6 fruit fly cellular contexts compared by ENCODE assay signal in genomic region chr3R:10087206-10087927, dm6.
TF ChIP-seq lines count a peak whose summit lies in the region.

No protein-coding gene starts in this region.

- no peak for TF ChIP-seq CTCF in whole organism, embryonic (GFP tag; optimal IDR thresholded peaks at IDR 0.05; lab: Kevin White, UChicago)

TF ChIP-seq in whole organism, 6 proteins besides CTCF, POLR2A, EP300 and RAD21:
- no peak for TF ChIP-seq EcR (GFP tag; optimal IDR thresholded peaks at IDR 0.05; lab: Kevin White, UChicago)
- peak; percentile 37 for TF ChIP-seq Dll (optimal IDR thresholded peaks at IDR 0.05; lab: Kevin White, UChicago)
- no peak for TF ChIP-seq psq (optimal IDR thresholded peaks at IDR 0.05; lab: Kevin White, UChicago)
- TF ChIP-seq CG8478 (optimal IDR thresholded peaks at IDR 0.05; lab: Kevin White, UChicago): peak; percentile 41
- no peak for TF ChIP-seq pan (optimal IDR thresholded peaks at IDR 0.05; lab: Kevin White, UChicago)
TF ChIP-seq in whole organism: peak in this region for 2.

TF ChIP-seq in whole organism, adult, 20 proteins besides CTCF, POLR2A, EP300 and RAD21 (continues in another document):
- TF ChIP-seq bab1 (GFP tag; optimal IDR thresholded peaks at IDR 0.05; lab: Kevin White, UChicago): peak; percentile 27
- peak; percentile 90 for TF ChIP-seq Mnt (GFP tag; optimal IDR thresholded peaks at IDR 0.05; lab: Kevin White, UChicago)
- no peak for TF ChIP-seq ovo (GFP tag; optimal IDR thresholded peaks at IDR 0.05; lab: Kevin White, UChicago)
- peak; percentile 59 for TF ChIP-seq toe (GFP tag; optimal IDR thresholded peaks at IDR 0.05; lab: Kevin White, UChicago)
- peak; percentile 76 for TF ChIP-seq Clk (GFP tag; optimal IDR thresholded peaks at IDR 0.05; lab: Kevin White, UChicago)
- TF ChIP-seq CG7045 (GFP tag; optimal IDR thresholded peaks at IDR 0.05; lab: Kevin White, UChicago): peak; percentile 83
- peak; percentile 84 for TF ChIP-seq cic (GFP tag; optimal IDR thresholded peaks at IDR 0.05; lab: Kevin White, UChicago)
- no peak for TF ChIP-seq kay (GFP tag; lab: Kevin White, UChicago; ENCODE audit: borderline replicate concordance)
- TF ChIP-seq tj (GFP tag; optimal IDR thresholded peaks at IDR 0.05; lab: Kevin White, UChicago): peak; percentile 87
- TF ChIP-seq CG11617 (GFP tag; optimal IDR thresholded peaks at IDR 0.05; lab: Kevin White, UChicago): peak; percentile 86
- peak; percentile 80 for TF ChIP-seq CG7101 (tag; optimal IDR thresholded peaks at IDR 0.05; lab: Kevin White, UChicago)
- TF ChIP-seq CG5204 (GFP tag; optimal IDR thresholded peaks at IDR 0.05; lab: Kevin White, UChicago): no peak
- peak; percentile 67 for TF ChIP-seq CG14711 (tag; optimal IDR thresholded peaks at IDR 0.05; lab: Kevin White, UChicago)
- TF ChIP-seq CG1620 (GFP tag; optimal IDR thresholded peaks at IDR 0.05; lab: Kevin White, UChicago): peak; percentile 54
- no peak for TF ChIP-seq cnc (optimal IDR thresholded peaks at IDR 0.05; lab: Kevin White, UChicago)
- peak; percentile 17 for TF ChIP-seq Crg-1 (GFP tag; optimal IDR thresholded peaks at IDR 0.05; lab: Kevin White, UChicago)
- TF ChIP-seq CG33017 (tag; optimal IDR thresholded peaks at IDR 0.05; lab: Kevin White, UChicago): peak; percentile 67

TF ChIP-seq in whole organism, embryonic, 481 proteins besides CTCF, POLR2A, EP300 and RAD21 (continues in another document):
- TF ChIP-seq pnt (GFP tag; optimal IDR thresholded peaks at IDR 0.05; lab: Kevin White, UChicago): peak; percentile 66
- TF ChIP-seq onecut (GFP tag; IDR thresholded peaks at IDR 0.05; lab: Robert Waterston, UW): no peak
- TF ChIP-seq nmo (GFP tag; optimal IDR thresholded peaks at IDR 0.05; lab: Kevin White, UChicago): peak; percentile 35
- TF ChIP-seq CG14050 (GFP tag; IDR thresholded peaks at IDR 0.05; lab: Robert Waterston, UW): peak; percentile 39; the same call in 2 of the 3 replicates
- no peak for TF ChIP-seq Lpt (GFP tag; optimal IDR thresholded peaks at IDR 0.05; lab: Kevin White, UChicago)
- no peak; the same call in 1 of the 2 replicates for TF ChIP-seq esg (GFP tag; conservative IDR thresholded peaks at IDR 0.05; lab: Robert Waterston, UW)
- TF ChIP-seq ato (GFP tag; IDR thresholded peaks at IDR 0.05; lab: Robert Waterston, UW; ENCODE audit: partially characterized antibody): no peak
- peak; percentile 74 for TF ChIP-seq tgo (GFP tag; IDR thresholded peaks at IDR 0.05; lab: Robert Waterston, UW)
- no peak for TF ChIP-seq CG15696 (tag; optimal IDR thresholded peaks at IDR 0.05; lab: Kevin White, UChicago)
- peak; percentile 53 for TF ChIP-seq Oli (tag; optimal IDR thresholded peaks at IDR 0.05; lab: Kevin White, UChicago)
- TF ChIP-seq sim (GFP tag; IDR thresholded peaks at IDR 0.05; lab: Robert Waterston, UW): no peak
- no peak for TF ChIP-seq pan (optimal IDR thresholded peaks at IDR 0.05; lab: Kevin White, UChicago)
- peak in 1 of 2 experiments; percentile 74 for TF ChIP-seq pan (GFP tag; optimal IDR thresholded peaks at IDR 0.05 in 1 of 2, IDR thresholded peaks at IDR 0.05 in 1 of 2)
- no peak for TF ChIP-seq CG11695 (GFP tag; IDR thresholded peaks at IDR 0.05; lab: Robert Waterston, UW)
- peak; percentile 7 for TF ChIP-seq CG14710 (tag; optimal IDR thresholded peaks at IDR 0.05; lab: Kevin White, UChicago)
- TF ChIP-seq CG15011 (GFP tag; optimal IDR thresholded peaks at IDR 0.05; lab: Kevin White, UChicago): peak; percentile 39
- TF ChIP-seq CG4820 (GFP tag; optimal IDR thresholded peaks at IDR 0.05; lab: Kevin White, UChicago): peak; percentile 53

TF ChIP-seq in whole organism, prepupa, 60 proteins besides CTCF, POLR2A, EP300 and RAD21 (continues in another document):
- TF ChIP-seq Sox102F (GFP tag; optimal IDR thresholded peaks at IDR 0.05; lab: Kevin White, UChicago): peak; percentile 81
- TF ChIP-seq Sox15 (GFP tag; optimal IDR thresholded peaks at IDR 0.05; lab: Kevin White, UChicago): peak; percentile 87
- TF ChIP-seq Lpt (GFP tag; optimal IDR thresholded peaks at IDR 0.05; lab: Kevin White, UChicago): peak; percentile 84
- TF ChIP-seq CG6276 (GFP tag; optimal IDR thresholded peaks at IDR 0.05; lab: Kevin White, UChicago): peak; percentile 66
- peak; percentile 95 for TF ChIP-seq CG10631 (GFP tag; optimal IDR thresholded peaks at IDR 0.05; lab: Kevin White, UChicago)
- TF ChIP-seq Blimp-1 (GFP tag; optimal IDR thresholded peaks at IDR 0.05; lab: Kevin White, UChicago): peak; percentile 23
- TF ChIP-seq eg (GFP tag; IDR thresholded peaks at IDR 0.05; lab: Robert Waterston, UW): peak; percentile 94
- TF ChIP-seq Sox14 (GFP tag; optimal IDR thresholded peaks at IDR 0.05; lab: Kevin White, UChicago): peak; percentile 91
- peak; percentile 91 for TF ChIP-seq CG8119 (GFP tag; IDR thresholded peaks at IDR 0.05; lab: Robert Waterston, UW)
- TF ChIP-seq OdsH (GFP tag; optimal IDR thresholded peaks at IDR 0.05; lab: Kevin White, UChicago): peak; percentile 94
- TF ChIP-seq CG6854 (GFP tag; optimal IDR thresholded peaks at IDR 0.05; lab: Kevin White, UChicago): no peak
- peak; percentile 90 for TF ChIP-seq CG31627 (GFP tag; optimal IDR thresholded peaks at IDR 0.05; lab: Kevin White, UChicago)
- peak; percentile 88 for TF ChIP-seq spab (GFP tag; optimal IDR thresholded peaks at IDR 0.05; lab: Kevin White, UChicago)
- TF ChIP-seq esn (GFP tag; optimal IDR thresholded peaks at IDR 0.05; lab: Kevin White, UChicago): peak; percentile 88
- TF ChIP-seq acj6 (GFP tag; optimal IDR thresholded peaks at IDR 0.05; lab: Kevin White, UChicago): peak; percentile 95
- peak; percentile 90 for TF ChIP-seq Ets96B (tag; optimal IDR thresholded peaks at IDR 0.05; lab: Kevin White, UChicago)
- peak; percentile 87 for TF ChIP-seq CG34406 (GFP tag; optimal IDR thresholded peaks at IDR 0.05; lab: Kevin White, UChicago)
- peak; percentile 84 for TF ChIP-seq Smox (GFP tag; optimal IDR thresholded peaks at IDR 0.05; lab: Kevin White, UChicago)

TF ChIP-seq in whole organism, pupa, 21 proteins besides CTCF, POLR2A, EP300 and RAD21 (continues in another document):
- TF ChIP-seq Pif1B (GFP tag; optimal IDR thresholded peaks at IDR 0.05; lab: Kevin White, UChicago): peak; percentile 90
- TF ChIP-seq CG8159 (tag; optimal IDR thresholded peaks at IDR 0.05; lab: Kevin White, UChicago): peak; percentile 89
- peak; percentile 65 for TF ChIP-seq CG13204 (GFP tag; optimal IDR thresholded peaks at IDR 0.05; lab: Kevin White, UChicago)
- peak; percentile 80 for TF ChIP-seq gl (tag; optimal IDR thresholded peaks at IDR 0.05; lab: Kevin White, UChicago)
- TF ChIP-seq CG8301 (tag; optimal IDR thresholded peaks at IDR 0.05; lab: Kevin White, UChicago): peak; percentile 78
- peak; percentile 77 for TF ChIP-seq CG12605 (GFP tag; IDR thresholded peaks at IDR 0.05; lab: Robert Waterston, UW)
- TF ChIP-seq D1 (tag; optimal IDR thresholded peaks at IDR 0.05; lab: Kevin White, UChicago): peak; percentile 88
- peak; percentile 85 for TF ChIP-seq CG32121 (GFP tag; IDR thresholded peaks at IDR 0.05; lab: Robert Waterston, UW)
- TF ChIP-seq EcR (GFP tag; optimal IDR thresholded peaks at IDR 0.05; lab: Kevin White, UChicago): peak; percentile 92
- peak; percentile 90 for TF ChIP-seq rn (GFP tag; IDR thresholded peaks at IDR 0.05; lab: Robert Waterston, UW)
- TF ChIP-seq CG15710 (tag; optimal IDR thresholded peaks at IDR 0.05; lab: Kevin White, UChicago): peak; percentile 89
- TF ChIP-seq CG10348 (GFP tag; IDR thresholded peaks at IDR 0.05; lab: Robert Waterston, UW): peak; percentile 41; the same call in 1 of the 2 replicates
- peak; percentile 91 for TF ChIP-seq CG9948 (tag; optimal IDR thresholded peaks at IDR 0.05; lab: Kevin White, UChicago)
- peak; percentile 93 for TF ChIP-seq fd96Ca (GFP tag; IDR thresholded peaks at IDR 0.05; lab: Robert Waterston, UW)
- peak; percentile 81 for TF ChIP-seq Ets98B (GFP tag; IDR thresholded peaks at IDR 0.05; lab: Robert Waterston, UW)
- peak; percentile 93 for TF ChIP-seq CG4496 (GFP tag; IDR thresholded peaks at IDR 0.05; lab: Robert Waterston, UW)
- peak; percentile 70 for TF ChIP-seq Snoo (tag; optimal IDR thresholded peaks at IDR 0.05; lab: Kevin White, UChicago)
- TF ChIP-seq CG34367 (tag; optimal IDR thresholded peaks at IDR 0.05; lab: Kevin White, UChicago): peak; percentile 89
- peak; percentile 83 for TF ChIP-seq CG14655 (GFP tag; optimal IDR thresholded peaks at IDR 0.05; lab: Kevin White, UChicago)
- peak; percentile 96 for TF ChIP-seq Pif1A (GFP tag; optimal IDR thresholded peaks at IDR 0.05; lab: Kevin White, UChicago)

TF ChIP-seq in whole organism, wandering third instar larva, 38 proteins besides CTCF, POLR2A, EP300 and RAD21 (continues in another document):
- peak; percentile 95 for TF ChIP-seq h (GFP tag; optimal IDR thresholded peaks at IDR 0.05; lab: Kevin White, UChicago)
- peak; percentile 39 for TF ChIP-seq dsf (GFP tag; optimal IDR thresholded peaks at IDR 0.05; lab: Kevin White, UChicago; ENCODE audit: borderline replicate concordance)
- peak; percentile 8 for TF ChIP-seq Abd-B (GFP tag; optimal IDR thresholded peaks at IDR 0.05; lab: Kevin White, UChicago)
- peak; percentile 69 for TF ChIP-seq dmrt93B (GFP tag; optimal IDR thresholded peaks at IDR 0.05; lab: Kevin White, UChicago)
- peak; percentile 94 for TF ChIP-seq OdsH (GFP tag; optimal IDR thresholded peaks at IDR 0.05; lab: Kevin White, UChicago)
- no peak for TF ChIP-seq Hr78 (GFP tag; optimal IDR thresholded peaks at IDR 0.05; lab: Kevin White, UChicago)
- peak; percentile 54 for TF ChIP-seq CG32264 (GFP tag; optimal IDR thresholded peaks at IDR 0.05; lab: Kevin White, UChicago)
- peak; percentile 99 for TF ChIP-seq psq (GFP tag; optimal IDR thresholded peaks at IDR 0.05; lab: Kevin White, UChicago)
- TF ChIP-seq sage (GFP tag; optimal IDR thresholded peaks at IDR 0.05; lab: Kevin White, UChicago): peak; percentile 53
- TF ChIP-seq Dfd (GFP tag; optimal IDR thresholded peaks at IDR 0.05; lab: Kevin White, UChicago): no peak
- peak; percentile 24 for TF ChIP-seq Rel (GFP tag; optimal IDR thresholded peaks at IDR 0.05; lab: Kevin White, UChicago)
- peak; percentile 51 for TF ChIP-seq Rel (tag; optimal IDR thresholded peaks at IDR 0.05; lab: Kevin White, UChicago)
- TF ChIP-seq woc (GFP tag; optimal IDR thresholded peaks at IDR 0.05; lab: Kevin White, UChicago): peak; percentile 92
- peak; percentile 81 to 84 for TF ChIP-seq dl (GFP tag; optimal IDR thresholded peaks at IDR 0.05; lab: Kevin White, UChicago; ENCODE audit: insufficient read depth in 1 of 2, partially characterized antibody in 2 of 2)
- peak; percentile 79 for TF ChIP-seq Vsx2 (GFP tag; optimal IDR thresholded peaks at IDR 0.05; lab: Kevin White, UChicago; ENCODE audit: partially characterized antibody)
- TF ChIP-seq rgr (GFP tag; optimal IDR thresholded peaks at IDR 0.05; lab: Kevin White, UChicago): peak; percentile 94
- peak; percentile 62 for TF ChIP-seq sv (GFP tag; optimal IDR thresholded peaks at IDR 0.05; lab: Kevin White, UChicago)
- peak; percentile 95 for TF ChIP-seq ey (GFP tag; optimal IDR thresholded peaks at IDR 0.05; lab: Kevin White, UChicago)
- TF ChIP-seq Hr83 (GFP tag; optimal IDR thresholded peaks at IDR 0.05; lab: Kevin White, UChicago; ENCODE audit: poor library complexity, severe bottlenecking): peak; percentile 77
- TF ChIP-seq N (GFP tag; optimal IDR thresholded peaks at IDR 0.05; lab: Kevin White, UChicago): peak; percentile 25
- TF ChIP-seq brk (GFP tag; optimal IDR thresholded peaks at IDR 0.05; lab: Kevin White, UChicago): peak; percentile 44
